Fruit fly (Drosophila melanogaster) S2 (cell line): ENCODE data around the gene TwdlY.

ENCODE experiments used
- CG8478 ChIP-seq: fragments of >200 bp; optimal IDR thresholded peaks from 2 replicates; lab custom pipeline; 2018
- CTCF ChIP-seq, 2 experiments: fragments of >200 bp; optimal IDR thresholded peaks; 2 replicates each; lab custom pipeline; 2018

- TF ChIP-seq CTCF (optimal IDR thresholded peaks at IDR 0.05; lab: Kevin White, UChicago) = no peak
- TF ChIP-seq CG8478 (lab: Kevin White, UChicago) = no peak
Measured at dm6 chrX:16716649-16717048, 18.1 kb upstream of the TwdlY start.
